Fruit fly (Drosophila melanogaster) whole organism, adult: ENCODE results near the gene tkv.

Experiments used
- bab1 ChIP-seq: fragments of 200-800 bp; sonication (Bioruptor generic); optimal IDR thresholded peaks from 3 replicates; lab custom pipeline; 2019; ENCODE audit warnings: missing biosample characterization, mild to moderate bottlenecking, missing genetic modification characterization, moderate library complexity
- cic ChIP-seq: fragments of 200-800 bp; sonication (Bioruptor generic); optimal IDR thresholded peaks from 2 replicates; lab custom pipeline; 2017; ENCODE audit warnings: missing biosample characterization, mild to moderate bottlenecking, missing genetic modification characterization, moderate library complexity

dm6 chr2L:5251725-5252124 is 19.5 kb downstream of the tkv start:
- no peak for TF ChIP-seq bab1 (GFP tag; lab: Kevin White, UChicago)
- no peak for TF ChIP-seq cic (GFP tag; lab: Kevin White, UChicago)
